Worm (Caenorhabditis elegans): Measurements from ENCODE around the gene gly-14.
A peak's percentile ranks its signal among the peaks of the same experiment; 100 is the strongest.

gly-14 gene

ce11 chrIII:3468384-3468783 lies 24.7 kb downstream of the gly-14 start:
- TF ChIP-seq ZK546.5 (tag; optimal IDR thresholded peaks at IDR 0.05) (no peak), aly-2 (tag; optimal IDR thresholded peaks at IDR 0.05) (no peak), elt-2 (tag; optimal IDR thresholded peaks at IDR 0.05) (peak; percentile 52), nhr-12 (tag; optimal IDR thresholded peaks at IDR 0.05) (no peak), jun-1 (tag; optimal IDR thresholded peaks at IDR 0.05) (no peak), fkh-10 (GFP tag; optimal IDR thresholded peaks at IDR 0.05) (no peak), nhr-76 (tag; optimal IDR thresholded peaks at IDR 0.05) (no peak), nhr-11 (tag; optimal IDR thresholded peaks at IDR 0.05) (no peak), ceh-16 (tag; optimal IDR thresholded peaks at IDR 0.05) (no peak), elt-1 (tag; optimal IDR thresholded peaks at IDR 0.05) (no peak), egl-5 (tag; optimal IDR thresholded peaks at IDR 0.05) (no peak), lin-15B (tag; optimal IDR thresholded peaks at IDR 0.05) (peak; percentile 7), skn-1 (tag; optimal IDR thresholded peaks at IDR 0.05) (no peak), mdl-1 (tag; optimal IDR thresholded peaks at IDR 0.05) (no peak), unc-62 (GFP tag; optimal IDR thresholded peaks at IDR 0.05) (no peak)

ce11 chrIII:3467013-3467412 lies 26.0 kb downstream of the gly-14 start:
- TF ChIP-seq nfya-1 (tag; optimal IDR thresholded peaks at IDR 0.05; ENCODE audit: insufficient read depth), result peak; percentile 93
- no peak for TF ChIP-seq R02D3.7 (tag; optimal IDR thresholded peaks at IDR 0.05)

ce11 chrIII:3461403-3461802 lies 31.6 kb downstream of the gly-14 start, which contains the start of gene pph-6:
Gene pph-6 (plus strand): TSS chrIII:3461703.
- TF ChIP-seq lsy-12 (tag; optimal IDR thresholded peaks at IDR 0.05) (no peak), ZK546.5 (tag; optimal IDR thresholded peaks at IDR 0.05) (no peak), egl-27 (tag; optimal IDR thresholded peaks at IDR 0.05) (no peak), nhr-67 (tag; optimal IDR thresholded peaks at IDR 0.05) (no peak), ceh-82 (tag; optimal IDR thresholded peaks at IDR 0.05) (no peak), tbx-2 (tag; optimal IDR thresholded peaks at IDR 0.05) (no peak), elt-1 (tag; optimal IDR thresholded peaks at IDR 0.05) (no peak), hmg-11 (tag; optimal IDR thresholded peaks at IDR 0.05) (no peak), lin-15B (tag; optimal IDR thresholded peaks at IDR 0.05) (no peak), jun-1 (tag; optimal IDR thresholded peaks at IDR 0.05) (no peak), nhr-25 (tag; optimal IDR thresholded peaks at IDR 0.05) (no peak), fkh-10 (GFP tag; optimal IDR thresholded peaks at IDR 0.05) (no peak), nhr-12 (tag; optimal IDR thresholded peaks at IDR 0.05) (no peak), elt-2 (tag; optimal IDR thresholded peaks at IDR 0.05) (no peak), snpc-4 (tag; optimal IDR thresholded peaks at IDR 0.05) (no peak), ztf-11 (tag; optimal IDR thresholded peaks at IDR 0.05) (no peak), mdl-1 (tag; optimal IDR thresholded peaks at IDR 0.05) (no peak), nhr-23 (tag; optimal IDR thresholded peaks at IDR 0.05) (no peak), nhr-237 (tag; optimal IDR thresholded peaks at IDR 0.05) (no peak), ceh-9 (tag; optimal IDR thresholded peaks at IDR 0.05) (no peak)

ce11 chrIII:3460061-3460460 lies 33.0 kb downstream of the gly-14 start, which contains the start of gene C34C12.8:
Gene C34C12.8 (plus strand): TSS chrIII:3460406.
- peak; percentile 95 for TF ChIP-seq nfya-1 (tag; optimal IDR thresholded peaks at IDR 0.05; ENCODE audit: insufficient read depth)
- TF ChIP-seq nhr-77 (tag; optimal IDR thresholded peaks at IDR 0.05), result peak; percentile 83
- TF ChIP-seq tbx-2 (tag; optimal IDR thresholded peaks at IDR 0.05), result peak; percentile 93
- TF ChIP-seq jun-1 (tag; optimal IDR thresholded peaks at IDR 0.05), result peak; percentile 93
- TF ChIP-seq elt-1 (tag; optimal IDR thresholded peaks at IDR 0.05), result peak; percentile 31
- peak; percentile 95 for TF ChIP-seq pha-4 (tag; optimal IDR thresholded peaks at IDR 0.05)
- TF ChIP-seq ama-1 (optimal IDR thresholded peaks at IDR 0.05), result peak; percentile 62
- no peak for TF ChIP-seq elt-3 (tag; optimal IDR thresholded peaks at IDR 0.05)
- TF ChIP-seq egl-27 (tag; optimal IDR thresholded peaks at IDR 0.05), result peak; percentile 53
- TF ChIP-seq nhr-43 (tag; optimal IDR thresholded peaks at IDR 0.05; ENCODE audit: poor library complexity, severe bottlenecking), result peak; percentile 94
- TF ChIP-seq ceh-82 (tag; optimal IDR thresholded peaks at IDR 0.05), result peak; percentile 83
- TF ChIP-seq ztf-11 (tag; optimal IDR thresholded peaks at IDR 0.05), result no peak
- no peak for TF ChIP-seq nhr-12 (tag; optimal IDR thresholded peaks at IDR 0.05)
- TF ChIP-seq nhr-237 (tag; optimal IDR thresholded peaks at IDR 0.05), result no peak
- TF ChIP-seq nhr-23 (tag; optimal IDR thresholded peaks at IDR 0.05), result peak; percentile 98
- peak; percentile 89 for TF ChIP-seq hmg-11 (tag; optimal IDR thresholded peaks at IDR 0.05)
- TF ChIP-seq unc-62 (GFP tag; optimal IDR thresholded peaks at IDR 0.05), result peak; percentile 6
- TF ChIP-seq aly-2 (tag; optimal IDR thresholded peaks at IDR 0.05), result no peak
- TF ChIP-seq eor-1 (tag; optimal IDR thresholded peaks at IDR 0.05), result peak in 1 of 2 experiments; percentile 30
- TF ChIP-seq lsy-12 (tag; optimal IDR thresholded peaks at IDR 0.05), result peak; percentile 91
- TF ChIP-seq ztf-4 (tag; optimal IDR thresholded peaks at IDR 0.05), result peak; percentile 28
- TF ChIP-seq ceh-16 (tag; optimal IDR thresholded peaks at IDR 0.05), result no peak
- TF ChIP-seq R02D3.7 (tag; optimal IDR thresholded peaks at IDR 0.05), result peak; percentile 89
- TF ChIP-seq ZK546.5 (tag; optimal IDR thresholded peaks at IDR 0.05), result peak; percentile 20
- no peak for TF ChIP-seq mml-1 (tag; optimal IDR thresholded peaks at IDR 0.05)
- TF ChIP-seq sea-2 (GFP tag; optimal IDR thresholded peaks at IDR 0.05), result no peak
- peak; percentile 87 for TF ChIP-seq ceh-28 (tag; optimal IDR thresholded peaks at IDR 0.05)
- no peak for TF ChIP-seq daf-12 (tag; optimal IDR thresholded peaks at IDR 0.05)
- no peak for TF ChIP-seq mdl-1 (tag; optimal IDR thresholded peaks at IDR 0.05)
- TF ChIP-seq skn-1 (tag; optimal IDR thresholded peaks at IDR 0.05), result peak; percentile 71
- TF ChIP-seq zag-1 (tag; optimal IDR thresholded peaks at IDR 0.05), result peak; percentile 37
- no peak for TF ChIP-seq nhr-28 (tag; optimal IDR thresholded peaks at IDR 0.05)
- peak; percentile 80 for TF ChIP-seq lin-39 (tag; optimal IDR thresholded peaks at IDR 0.05)
- peak; percentile 86 for TF ChIP-seq snpc-4 (tag; optimal IDR thresholded peaks at IDR 0.05)
- peak; percentile 94 for TF ChIP-seq nhr-25 (tag; optimal IDR thresholded peaks at IDR 0.05)
- no peak for TF ChIP-seq ceh-9 (tag; optimal IDR thresholded peaks at IDR 0.05)
- no peak for TF ChIP-seq unc-39 (tag; optimal IDR thresholded peaks at IDR 0.05)
- peak; percentile 70 for TF ChIP-seq nhr-76 (tag; optimal IDR thresholded peaks at IDR 0.05)
